Fruit fly (Drosophila melanogaster): ENCODE measurements around the gene CG33986.

dm6 chr3L:15566484-15566955 lies 41.5 kb upstream of the CG33986 start:
- TF ChIP-seq CTCF (optimal IDR thresholded peaks at IDR 0.05) (no peak), CG8478 (optimal IDR thresholded peaks at IDR 0.05) (no peak)
